Worm (Caenorhabditis elegans): ENCODE results near the gene T27E4.1.

DNA sequence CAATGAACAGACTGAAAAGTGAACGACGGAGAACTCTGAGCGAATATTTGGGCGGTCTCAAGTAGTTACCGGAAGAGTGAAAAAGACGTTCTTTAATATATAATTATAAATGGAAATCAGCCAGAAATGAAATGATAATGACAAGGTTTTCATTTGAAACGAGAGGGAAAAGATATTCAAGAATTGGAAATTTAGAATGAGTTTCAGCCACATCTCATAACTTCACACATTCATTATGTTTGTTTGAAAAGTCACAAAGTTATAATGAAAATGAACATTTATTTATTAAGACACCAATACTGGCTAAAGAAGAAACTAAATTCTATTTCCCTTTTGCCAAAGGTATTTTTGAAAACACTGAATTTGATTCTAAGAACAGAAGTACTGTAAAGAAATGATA is 41.0 kb upstream of the T27E4.1 start, which contains the start of gene C25E10.7:
- TF ChIP-seq tbx-11 (GFP tag; IDR thresholded peaks at IDR 0.05): no peak
- TF ChIP-seq ama-1 (optimal IDR thresholded peaks at IDR 0.05): no peak
- no peak for TF ChIP-seq ceh-13 (GFP tag; optimal IDR thresholded peaks at IDR 0.05)
- no peak for TF ChIP-seq hnd-1 (tag; optimal IDR thresholded peaks at IDR 0.05)
- TF ChIP-seq ets-7 (tag; optimal IDR thresholded peaks at IDR 0.05): no peak
- no peak for TF ChIP-seq scrt-1 (GFP tag; IDR thresholded peaks at IDR 0.05)
- no peak for TF ChIP-seq ceh-36 (tag; optimal IDR thresholded peaks at IDR 0.05)
- TF ChIP-seq hmbx-1 (tag; optimal IDR thresholded peaks at IDR 0.05): no peak
- no peak for TF ChIP-seq flt-1 (GFP tag; IDR thresholded peaks at IDR 0.05)
- no peak for TF ChIP-seq tra-4 (tag; optimal IDR thresholded peaks at IDR 0.05)

Measured in whole organism, early embryonic.